Worm (Caenorhabditis elegans): Measurements from ENCODE around the gene C18A11.2.

The C18A11.2 gene

ce11 chrX:8019665-8020064 is 47.7 kb upstream of the C18A11.2 start:
- TF ChIP-seq nhr-237 (tag; optimal IDR thresholded peaks at IDR 0.05) (no peak), daf-8 (GFP tag; IDR thresholded peaks at IDR 0.05) (no peak), ztf-11 (tag; optimal IDR thresholded peaks at IDR 0.05) (no peak), ZK546.5 (tag; optimal IDR thresholded peaks at IDR 0.05) (no peak), snpc-1.2 (GFP tag; IDR thresholded peaks at IDR 0.05) (no peak), daf-19 (GFP tag; conservative IDR thresholded peaks at IDR 0.05) (no peak), madf-5 (GFP tag; IDR thresholded peaks at IDR 0.05) (0 out of 4 replicates have a peak, but pooled peaks of 1 of the 2 experiments have one; percentile 34), ztf-7 (tag; optimal IDR thresholded peaks at IDR 0.05) (no peak), T26A8.4 (GFP tag; IDR thresholded peaks at IDR 0.05) (peak; percentile 79), nhr-6 (tag; optimal IDR thresholded peaks at IDR 0.05) (peak; percentile 87), set-16 (GFP tag; IDR thresholded peaks at IDR 0.05) (peak; percentile 81), zip-11 (GFP tag; IDR thresholded peaks at IDR 0.05) (no peak), T20F7.1 (GFP tag; optimal IDR thresholded peaks at IDR 0.05) (peak; percentile 75), nhr-11 (tag; optimal IDR thresholded peaks at IDR 0.05) (peak; percentile 88), lin-15B (tag; optimal IDR thresholded peaks at IDR 0.05) (no peak), madf-9 (GFP tag; conservative IDR thresholded peaks at IDR 0.05) (peak; percentile 67), nhr-48 (tag; optimal IDR thresholded peaks at IDR 0.05) (peak; percentile 72), nhr-42 (GFP tag; IDR thresholded peaks at IDR 0.05) (peak; percentile 77; the same call in 1 of the 2 replicates), saeg-2 (GFP tag; IDR thresholded peaks at IDR 0.05) (0 out of 2 replicates have a peak, but pooled peaks have one; percentile 60), lir-3 (tag; optimal IDR thresholded peaks at IDR 0.05) (no peak), daf-12 (tag; optimal IDR thresholded peaks at IDR 0.05) (no peak), hmg-1.1 (GFP tag; IDR thresholded peaks at IDR 0.05) (peak; percentile 87), F10B5.3 (tag; optimal IDR thresholded peaks at IDR 0.05) (no peak), mdt-29 (GFP tag; IDR thresholded peaks at IDR 0.05) (peak; percentile 55; the same call in 1 of the 2 replicates), hlh-11 (tag; optimal IDR thresholded peaks at IDR 0.05) (peak; percentile 98), nhr-25 (tag; optimal IDR thresholded peaks at IDR 0.05; ENCODE audit: borderline replicate concordance, insufficient read depth) (peak; percentile 62), F44E2.7 (GFP tag; IDR thresholded peaks at IDR 0.05) (no peak), lin-1 (GFP tag; IDR thresholded peaks at IDR 0.05) (peak; percentile 80; the same call in 1 of the 2 replicates), zip-2 (tag; optimal IDR thresholded peaks at IDR 0.05) (no peak), arid-1 (GFP tag; conservative IDR thresholded peaks at IDR 0.05) (peak; percentile 65; the same call in 1 of the 2 replicates), lin-39 (tag; optimal IDR thresholded peaks at IDR 0.05) (no peak), vab-7 (GFP tag; IDR thresholded peaks at IDR 0.05) (peak; percentile 46; the same call in 1 of the 2 replicates), Y105C5A.15 (GFP tag; IDR thresholded peaks at IDR 0.05) (no peak), dmd-8 (GFP tag; IDR thresholded peaks at IDR 0.05) (peak; percentile 62; the same call in 1 of the 2 replicates), F49E8.2 (tag; optimal IDR thresholded peaks at IDR 0.05; ENCODE audit: borderline replicate concordance) (no peak), lim-7 (GFP tag; IDR thresholded peaks at IDR 0.05) (0 out of 2 replicates have a peak, but pooled peaks have one; percentile 12), nhr-77 (tag; optimal IDR thresholded peaks at IDR 0.05) (peak; percentile 75), fos-1 (tag; optimal IDR thresholded peaks at IDR 0.05) (no peak), F37D6.2 (tag; optimal IDR thresholded peaks at IDR 0.05) (peak; percentile 57), nhr-10 (tag; optimal IDR thresholded peaks at IDR 0.05) (peak; percentile 84), fkh-10 (GFP tag; optimal IDR thresholded peaks at IDR 0.05) (peak; percentile 93), zfp-2 (tag; optimal IDR thresholded peaks at IDR 0.05) (no peak), ceh-82 (tag; optimal IDR thresholded peaks at IDR 0.05) (no peak), lin-29 (GFP tag; IDR thresholded peaks at IDR 0.05) (peak; percentile 65; the same call in 1 of the 2 replicates), mxl-2 (GFP tag; conservative IDR thresholded peaks at IDR 0.05) (peak; percentile 50; the same call in 1 of the 2 replicates), dpl-1 (GFP tag; optimal IDR thresholded peaks at IDR 0.05) (peak; percentile 11), nhr-41 (GFP tag; IDR thresholded peaks at IDR 0.05) (peak; percentile 49; the same call in 1 of the 2 replicates), hif-1 (tag; optimal IDR thresholded peaks at IDR 0.05) (peak in 1 of 2 experiments; percentile 92), unc-39 (tag; optimal IDR thresholded peaks at IDR 0.05) (no peak), nhr-76 (tag; optimal IDR thresholded peaks at IDR 0.05) (no peak), duxl-1 (tag; optimal IDR thresholded peaks at IDR 0.05; ENCODE audit: poor library complexity) (no peak), aha-1 (tag) (peak; percentile 97)
